Worm (Caenorhabditis elegans): ENCODE data around the gene gphr-1.

Gene gphr-1

ce11 chrIII:12250114-12250792 is 31.4 kb downstream of the gphr-1 start, which contains the start of the genes tim-1 and Y75B8A.23 (continued):
- TF ChIP-seq hmg-20 (GFP tag; IDR thresholded peaks at IDR 0.05) (peak; percentile 82), lir-1 (GFP tag; conservative IDR thresholded peaks at IDR 0.05) (peak; percentile 86), tbp1 (GFP tag; optimal IDR thresholded peaks at IDR 0.05) (peak; percentile 84), pha-4 (tag; optimal IDR thresholded peaks at IDR 0.05) (no peak), lin-26 (GFP tag; IDR thresholded peaks at IDR 0.05) (peak; percentile 78; the same call in 1 of the 2 replicates), Y56A3A.18 (GFP tag; IDR thresholded peaks at IDR 0.05) (peak; percentile 93), lag-1 (GFP tag; IDR thresholded peaks at IDR 0.05) (0 out of 2 replicates have a peak, but pooled peaks have one; percentile 11), dox-1 (GFP tag; IDR thresholded peaks at IDR 0.05) (peak; percentile 97), ekl-4 (GFP tag; IDR thresholded peaks at IDR 0.05) (peak; percentile 95), C06A6.2 (GFP tag; conservative IDR thresholded peaks at IDR 0.05) (peak; percentile 81), Y79H2A.3 (GFP tag; conservative IDR thresholded peaks at IDR 0.05) (no peak; the same call in 1 of the 2 replicates), ama-1 (optimal IDR thresholded peaks at IDR 0.05) (peak; percentile 98), ama-1 (GFP tag; optimal IDR thresholded peaks at IDR 0.05) (peak; percentile 54 to 94), Y95B8A.8 (GFP tag; IDR thresholded peaks at IDR 0.05) (peak; percentile 97), bed-1 (GFP tag; IDR thresholded peaks at IDR 0.05) (no peak), ztf-6 (GFP tag; IDR thresholded peaks at IDR 0.05) (0 out of 2 replicates have a peak, but pooled peaks have one; percentile 67), nhr-120 (GFP tag; IDR thresholded peaks at IDR 0.05) (no peak), rcor-1 (GFP tag; IDR thresholded peaks at IDR 0.05) (peak; percentile 94), nfya-1 (tag; optimal IDR thresholded peaks at IDR 0.05; ENCODE audit: borderline replicate concordance, insufficient read depth) (no peak), lin-40 (tag; optimal IDR thresholded peaks at IDR 0.05) (peak; percentile 96), cebp-2 (GFP tag; IDR thresholded peaks at IDR 0.05) (0 out of 2 replicates have a peak, but pooled peaks have one; percentile 62), ceh-58 (GFP tag; IDR thresholded peaks at IDR 0.05) (no peak), aptf-2 (GFP tag; conservative IDR thresholded peaks at IDR 0.05) (peak; percentile 87), B0035.1 (tag; optimal IDR thresholded peaks at IDR 0.05) (peak; percentile 80), egl-44 (GFP tag; IDR thresholded peaks at IDR 0.05) (peak; percentile 86), aptf-3 (GFP tag; IDR thresholded peaks at IDR 0.05) (0 out of 2 replicates have a peak, but pooled peaks have one; percentile 10), B0261.1 (tag; optimal IDR thresholded peaks at IDR 0.05) (peak; percentile 30), efl-1 (GFP tag; optimal IDR thresholded peaks at IDR 0.05) (peak; percentile 97), nhr-27 (tag; optimal IDR thresholded peaks at IDR 0.05) (peak; percentile 13), ZK185.1 (tag; optimal IDR thresholded peaks at IDR 0.05; ENCODE audit: poor library complexity, severe bottlenecking) (no peak), hsf-1 (GFP tag; IDR thresholded peaks at IDR 0.05) (peak; percentile 76), C17E4.6 (GFP tag; IDR thresholded peaks at IDR 0.05) (peak; percentile 86), pbrm-1 (GFP tag; IDR thresholded peaks at IDR 0.05) (peak; percentile 98), T07F8.4 (tag; optimal IDR thresholded peaks at IDR 0.05) (peak; percentile 54), nfyb-1 (GFP tag; IDR thresholded peaks at IDR 0.05) (peak; percentile 98), F52B5.7 (tag; optimal IDR thresholded peaks at IDR 0.05) (peak; percentile 86), F39B2.1 (GFP tag; IDR thresholded peaks at IDR 0.05) (peak; percentile 72; the same call in 1 of the 2 replicates), mes-4 (tag; optimal IDR thresholded peaks at IDR 0.05) (peak; percentile 75), die-1 (tag; optimal IDR thresholded peaks at IDR 0.05) (peak; percentile 77), nfya-2 (GFP tag; IDR thresholded peaks at IDR 0.05) (0 out of 2 replicates have a peak, but pooled peaks have one; percentile 6), ztf-3 (GFP tag; optimal IDR thresholded peaks at IDR 0.05) (peak; percentile 67), repo-1 (tag; optimal IDR thresholded peaks at IDR 0.05) (peak; percentile 92), egrh-3 (GFP tag; IDR thresholded peaks at IDR 0.05) (peak; percentile 69), madf-6 (GFP tag; IDR thresholded peaks at IDR 0.05) (peak; percentile 95), F33H1.4 (GFP tag; IDR thresholded peaks at IDR 0.05) (peak; percentile 80), zfh-2 (GFP tag; conservative IDR thresholded peaks at IDR 0.05) (peak; percentile 92), K11D2.4 (GFP tag; IDR thresholded peaks at IDR 0.05) (peak; percentile 89), somi-1 (GFP tag; optimal IDR thresholded peaks at IDR 0.05) (peak; percentile 33)

Measured in whole organism, young adult.